Fruit fly (Drosophila melanogaster) whole organism, embryonic: ENCODE results near the gene CG43630.

Source experiments
- ATbp ChIP-seq: fragments of 200-800 bp; sonication (Bioruptor generic); optimal IDR thresholded peaks from 2 replicates; lab custom pipeline; 2017; ENCODE audit warnings: missing biosample characterization, mild to moderate bottlenecking, missing genetic modification characterization, missing genetic modification reagents
- Abd-B ChIP-seq: fragments of 200-800 bp; sonication (Bioruptor generic); optimal IDR thresholded peaks from 2 replicates; lab custom pipeline; 2018; ENCODE audit warnings: missing biosample characterization, mild to moderate bottlenecking, missing genetic modification characterization, moderate library complexity
- CG1024 ChIP-seq: fragments of 200-800 bp; sonication (Bioruptor generic); IDR thresholded peaks from 2 replicates; pipeline ENCODE4 v1.3.6; 2022; ENCODE audit warnings: missing biosample characterization, missing genetic modification characterization
- CG10543 ChIP-seq: fragments of 200-800 bp; sonication (Bioruptor generic); optimal IDR thresholded peaks from 3 replicates; lab custom pipeline; 2017; ENCODE audit warnings: missing biosample characterization, mild to moderate bottlenecking, missing genetic modification characterization, moderate library complexity
- CG10654 ChIP-seq: fragments of 200-800 bp; sonication (Bioruptor generic); optimal IDR thresholded peaks from 2 replicates; lab custom pipeline; 2016; ENCODE audit warnings: missing biosample characterization, missing genetic modification characterization
- CG11560 ChIP-seq: fragments of 200-800 bp; sonication (Bioruptor generic); IDR thresholded peaks from 3 replicates; pipeline ENCODE4 v1.3.6; 2022; ENCODE audit warnings: missing biosample characterization, missing genetic modification characterization
- CG12071 ChIP-seq: fragments of 200-800 bp; sonication (Bioruptor generic); optimal IDR thresholded peaks from 3 replicates; lab custom pipeline; 2018; ENCODE audit warnings: missing biosample characterization, mild to moderate bottlenecking, missing genetic modification characterization
- CG14860 ChIP-seq: fragments of 200-800 bp; sonication (Bioruptor generic); IDR thresholded peaks from 3 replicates; pipeline ENCODE4 v1.3.6; 2022; ENCODE audit warnings: missing biosample characterization, missing genetic modification characterization; ENCODE audit not compliant: partially characterized antibody
- CG16863 ChIP-seq: fragments of 200-800 bp; sonication (Bioruptor generic); optimal IDR thresholded peaks from 3 replicates; lab custom pipeline; 2016; ENCODE audit warnings: missing biosample characterization, missing genetic modification characterization
- CG17186 ChIP-seq: fragments of 200-800 bp; sonication (Bioruptor generic); optimal IDR thresholded peaks from 3 replicates; lab custom pipeline; 2017; ENCODE audit warnings: missing biosample characterization, missing genetic modification reagents, missing genetic modification characterization
- CG17359 ChIP-seq: fragments of 200-800 bp; sonication (Bioruptor generic); optimal IDR thresholded peaks from 3 replicates; lab custom pipeline; 2018; ENCODE audit warnings: missing biosample characterization, mild to moderate bottlenecking, missing genetic modification characterization, moderate library complexity
- CG17802 ChIP-seq: fragments of 200-800 bp; sonication (Bioruptor generic); optimal IDR thresholded peaks from 2 replicates; lab custom pipeline; 2018; ENCODE audit warnings: missing biosample characterization, mild to moderate bottlenecking, missing genetic modification characterization, moderate library complexity
- CG18764 ChIP-seq: fragments of 200-800 bp; sonication (Bioruptor generic); optimal IDR thresholded peaks from 3 replicates; lab custom pipeline; 2016; ENCODE audit warnings: missing biosample characterization, missing genetic modification characterization
- CG2120 ChIP-seq: fragments of 200-800 bp; sonication (Bioruptor generic); optimal IDR thresholded peaks from 3 replicates; lab custom pipeline; 2016; ENCODE audit warnings: missing biosample characterization, missing genetic modification characterization
- CG2202 ChIP-seq: fragments of 200-800 bp; sonication (Bioruptor generic); optimal IDR thresholded peaks from 2 replicates; lab custom pipeline; 2018; ENCODE audit warnings: missing biosample characterization, mild to moderate bottlenecking, missing genetic modification characterization
- CG2712 ChIP-seq: fragments of 200-800 bp; optimal IDR thresholded peaks from 3 replicates; lab custom pipeline; 2019; ENCODE audit warnings: missing biosample characterization, mild to moderate bottlenecking, missing genetic modification characterization, moderate library complexity
- CG3065 ChIP-seq: fragments of 200-800 bp; sonication (Bioruptor generic); optimal IDR thresholded peaks from 2 replicates; lab custom pipeline; 2016; ENCODE audit warnings: missing biosample characterization, missing genetic modification characterization
- CG33557 ChIP-seq: fragments of 200-800 bp; sonication (Bioruptor generic); optimal IDR thresholded peaks from 2 replicates; lab custom pipeline; 2019; ENCODE audit warnings: missing biosample characterization, mild to moderate bottlenecking, missing genetic modification characterization, moderate library complexity
- CG3847 ChIP-seq: fragments of 200-800 bp; sonication (Bioruptor generic); IDR thresholded peaks from 2 replicates; pipeline ENCODE4 v1.3.6; 2022; ENCODE audit warnings: missing biosample characterization, missing genetic modification characterization
- CG4424 ChIP-seq: fragments of 200-800 bp; sonication (Bioruptor generic); optimal IDR thresholded peaks from 3 replicates; lab custom pipeline; 2016; ENCODE audit warnings: missing biosample characterization, missing genetic modification characterization
- CG4854 ChIP-seq: fragments of 200-800 bp; sonication (Bioruptor generic); optimal IDR thresholded peaks from 2 replicates; lab custom pipeline; 2016; ENCODE audit warnings: missing biosample characterization, missing genetic modification characterization, inconsistent platforms
- CG6272 ChIP-seq: fragments of 200-800 bp; sonication (Bioruptor generic); IDR thresholded peaks from 2 replicates; pipeline ENCODE4 v1.3.6; 2022; ENCODE audit warnings: missing biosample characterization, missing genetic modification characterization
- CG6765 ChIP-seq: fragments of 200-800 bp; sonication (Bioruptor generic); optimal IDR thresholded peaks from 3 replicates; lab custom pipeline; 2017; ENCODE audit warnings: missing biosample characterization, mild to moderate bottlenecking, missing genetic modification characterization
- CG7556 ChIP-seq: fragments of 200-800 bp; sonication (Bioruptor generic); optimal IDR thresholded peaks from 2 replicates; lab custom pipeline; 2017; ENCODE audit warnings: missing biosample characterization, mild to moderate bottlenecking, missing genetic modification characterization
- CG8944 ChIP-seq: fragments of 200-800 bp; sonication (Bioruptor generic); optimal IDR thresholded peaks from 3 replicates; lab custom pipeline; 2016; ENCODE audit warnings: missing biosample characterization, missing genetic modification characterization
- CG9215 ChIP-seq: fragments of 200-800 bp; sonication (Bioruptor generic); IDR thresholded peaks from 2 replicates; pipeline ENCODE4 v1.3.6; 2022; ENCODE audit warnings: missing biosample characterization, missing genetic modification characterization
- Camta ChIP-seq: fragments of 200-800 bp; sonication (Bioruptor generic); optimal IDR thresholded peaks from 2 replicates; lab custom pipeline; 2016; ENCODE audit warnings: missing biosample characterization, missing genetic modification characterization
- CkIIα-i1 ChIP-seq: fragments of 200-800 bp; sonication (Bioruptor generic); IDR thresholded peaks from 2 replicates; pipeline ENCODE4 v1.3.6; 2022; ENCODE audit warnings: missing biosample characterization, missing genetic modification characterization
- D ChIP-seq, 2 experiments: fragments of 200-800 bp in 1 of 2; fragments of >200 bp in 1 of 2; sonication (Bioruptor generic) in 1 of 2; optimal IDR thresholded peaks; 2 replicates in 1 of 2; 3 replicates in 1 of 2; lab custom pipeline; 2017; ENCODE audit warnings: mild to moderate bottlenecking in 1 of 2, missing biosample characterization in 1 of 2, missing genetic modification characterization in 1 of 2, missing genetic modification reagents in 1 of 2
- D19A ChIP-seq: fragments of 200-800 bp; optimal IDR thresholded peaks from 3 replicates; lab custom pipeline; 2019; ENCODE audit warnings: missing biosample characterization, mild to moderate bottlenecking, missing genetic modification characterization, moderate library complexity
- Dbx ChIP-seq: fragments of 200-800 bp; sonication (Bioruptor generic); IDR thresholded peaks from 3 replicates; pipeline ENCODE4 v1.3.6; 2022; ENCODE audit warnings: missing biosample characterization, missing genetic modification characterization
- Deaf1 ChIP-seq: fragments of 200-800 bp; optimal IDR thresholded peaks from 3 replicates; lab custom pipeline; 2019; ENCODE audit warnings: missing biosample characterization, mild to moderate bottlenecking, missing genetic modification characterization, moderate library complexity
- Dll ChIP-seq: fragments of 200-800 bp; sonication (Bioruptor generic); IDR thresholded peaks from 4 replicates; pipeline ENCODE4 v1.3.6; 2022; ENCODE audit warnings: missing biosample characterization, missing genetic modification characterization; ENCODE audit not compliant: partially characterized antibody
- Hand ChIP-seq: fragments of 200-800 bp; sonication (Bioruptor generic); optimal IDR thresholded peaks from 2 replicates; lab custom pipeline; 2017; ENCODE audit warnings: mild to moderate bottlenecking, missing biosample characterization, missing genetic modification reagents, missing genetic modification characterization
- Nf-YB ChIP-seq: fragments of 200-800 bp; sonication (Bioruptor generic); optimal IDR thresholded peaks from 3 replicates; lab custom pipeline; 2019; ENCODE audit warnings: missing biosample characterization, mild to moderate bottlenecking, missing genetic modification characterization, moderate library complexity
- NfI ChIP-seq: fragments of 200-800 bp; sonication (Bioruptor generic); optimal IDR thresholded peaks from 3 replicates; lab custom pipeline; 2018; ENCODE audit warnings: missing biosample characterization, mild to moderate bottlenecking, missing genetic modification characterization, moderate library complexity
- Sox102F ChIP-seq: fragments of 200-800 bp; sonication (Bioruptor generic); optimal IDR thresholded peaks from 2 replicates; lab custom pipeline; 2018; ENCODE audit warnings: missing biosample characterization, mild to moderate bottlenecking, missing genetic modification characterization, moderate library complexity
- bowl ChIP-seq: fragments of 200-800 bp; sonication (Bioruptor generic); IDR thresholded peaks from 2 replicates; pipeline ENCODE4 v1.3.6; 2022; ENCODE audit warnings: missing biosample characterization, missing genetic modification characterization
- ci ChIP-seq: fragments of 200-800 bp; sonication (Bioruptor generic); IDR thresholded peaks from 3 replicates; pipeline ENCODE4 v1.3.6; 2022; ENCODE audit warnings: missing biosample characterization, missing genetic modification characterization
- ems ChIP-seq: fragments of 200-800 bp; sonication (Bioruptor generic); optimal IDR thresholded peaks from 3 replicates; lab custom pipeline; 2016; ENCODE audit warnings: missing biosample characterization, missing genetic modification characterization
- en ChIP-seq: fragments of 200-800 bp; sonication (Bioruptor generic); optimal IDR thresholded peaks from 2 replicates; lab custom pipeline; 2016; ENCODE audit warnings: missing biosample characterization, missing genetic modification characterization
- exex ChIP-seq: fragments of 200-800 bp; sonication (Bioruptor generic); optimal IDR thresholded peaks from 4 replicates; lab custom pipeline; 2018; ENCODE audit warnings: missing biosample characterization, mild to moderate bottlenecking, missing genetic modification characterization, moderate library complexity
- fd96Cb ChIP-seq: fragments of 200-800 bp; sonication (Bioruptor generic); optimal IDR thresholded peaks from 2 replicates; lab custom pipeline; 2018; ENCODE audit warnings: missing biosample characterization, mild to moderate bottlenecking, missing genetic modification characterization, moderate library complexity
- gsb ChIP-seq: fragments of 200-800 bp; sonication (Bioruptor generic); IDR thresholded peaks from 2 replicates; pipeline ENCODE4 v1.3.6; 2022; ENCODE audit warnings: missing biosample characterization, missing genetic modification characterization
- lmd ChIP-seq: fragments of 200-800 bp; sonication (Bioruptor generic); IDR thresholded peaks from 2 replicates; pipeline ENCODE4 v1.3.6; 2022; ENCODE audit warnings: missing biosample characterization, missing genetic modification characterization
- org-1 ChIP-seq: fragments of 200-800 bp; sonication (Bioruptor generic); optimal IDR thresholded peaks from 2 replicates; lab custom pipeline; 2017; ENCODE audit warnings: missing biosample characterization, missing genetic modification characterization
- peb ChIP-seq: fragments of 200-800 bp; sonication (Bioruptor generic); IDR thresholded peaks from 2 replicates; pipeline ENCODE4 v1.3.6; 2022; ENCODE audit warnings: missing biosample characterization, missing genetic modification characterization
- prd ChIP-seq, 3 experiments: fragments of >200 bp in 2 of 3; fragments of 200-800 bp in 1 of 3; sonication (Bioruptor generic) in 1 of 3; optimal IDR thresholded peaks in 2 of 3; IDR thresholded peaks in 1 of 3; 2 replicates in 2 of 3; 3 replicates in 1 of 3; pipeline versions ENCODE4 v1.3.6 to Lab custom; 2017 to 2022; ENCODE audit warnings: missing biosample characterization in 1 of 3, missing genetic modification characterization in 1 of 3
- row ChIP-seq: fragments of 200-800 bp; sonication (Bioruptor generic); IDR thresholded peaks from 3 replicates; pipeline ENCODE4 v1.3.6; 2022; ENCODE audit warnings: missing biosample characterization, missing genetic modification characterization
- zen2 ChIP-seq: fragments of 200-800 bp; sonication (Bioruptor generic); IDR thresholded peaks from 3 replicates; pipeline ENCODE4 v1.3.6; 2022; ENCODE audit warnings: missing biosample characterization, missing genetic modification characterization; ENCODE audit not compliant: partially characterized antibody

The CG43630 gene

DNA sequence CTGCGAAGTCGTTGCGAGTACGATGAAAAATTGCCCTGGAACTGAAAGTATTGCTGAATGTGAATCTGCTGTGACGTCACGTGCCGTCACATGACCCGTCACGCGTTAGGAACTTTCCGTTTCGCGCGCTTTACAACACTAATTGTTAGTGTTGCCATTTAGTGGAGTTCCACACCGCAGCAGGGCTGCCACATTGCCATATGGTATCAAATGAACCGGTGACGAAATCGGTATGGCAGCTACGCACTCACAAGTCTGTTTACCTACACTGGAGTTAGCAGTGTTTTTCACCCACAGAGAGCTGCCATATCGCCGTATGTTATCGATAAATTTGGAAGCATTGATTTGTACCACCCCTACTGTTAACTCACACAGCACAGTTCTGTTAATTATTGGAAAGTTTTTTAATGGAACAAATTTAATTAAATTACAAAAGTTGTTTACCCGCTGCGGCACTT is 48.3 kb downstream of the CG43630 start, which contains the start of the genes Vha55 and Snx3 (continued):
- TF ChIP-seq ems (peak; percentile 66), ci (no peak), Hand (GFP tag; lab: Kevin White, UChicago) (peak; percentile 32), CG6272 (GFP tag; lab: Robert Waterston, UW) (no peak; the same call in 1 of the 2 replicates), CG10543 (GFP tag; lab: Kevin White, UChicago) (peak; percentile 71), D (optimal IDR thresholded peaks at IDR 0.05; lab: Kevin White, UChicago) (no peak), D (GFP tag; optimal IDR thresholded peaks at IDR 0.05; lab: Kevin White, UChicago) (no peak), Dbx (no peak), bowl (GFP tag; lab: Robert Waterston, UW) (no peak), Abd-B (GFP tag; lab: Kevin White, UChicago) (peak; percentile 63), CG10654 (peak; percentile 76), row (GFP tag; lab: Robert Waterston, UW) (no peak), NfI (peak; percentile 79), lmd (GFP tag; lab: Robert Waterston, UW) (no peak), Deaf1 (tag; lab: Kevin White, UChicago) (no peak), CG17802 (tag; lab: Kevin White, UChicago) (no peak), D19A (tag; lab: Kevin White, UChicago) (no peak), CG3065 (GFP tag; lab: Kevin White, UChicago) (peak; percentile 67), CG3847 (GFP tag; lab: Robert Waterston, UW) (no peak), CG12071 (GFP tag; lab: Kevin White, UChicago) (peak; percentile 21), en (GFP tag; lab: Kevin White, UChicago) (no peak), CG14860 (GFP tag; lab: Robert Waterston, UW) (no peak), CG2120 (GFP tag; lab: Kevin White, UChicago) (peak; percentile 94), CG2712 (peak; percentile 54), peb (no peak), CG8944 (peak; percentile 84), prd (optimal IDR thresholded peaks at IDR 0.05; lab: Kevin White, UChicago) (no peak), prd (GFP tag; IDR thresholded peaks at IDR 0.05; lab: Robert Waterston, UW) (no peak), CG1024 (GFP tag; lab: Robert Waterston, UW) (no peak), fd96Cb (tag; lab: Kevin White, UChicago) (peak; percentile 29), CG9215 (GFP tag; lab: Robert Waterston, UW) (no peak), Camta (GFP tag; lab: Kevin White, UChicago) (peak; percentile 83), CG18764 (GFP tag; lab: Kevin White, UChicago) (peak; percentile 76), CG11560 (tag; lab: Robert Waterston, UW) (no peak), CkIIα-i1 (GFP tag; lab: Robert Waterston, UW) (no peak), Dll (no peak), exex (peak; percentile 7), Nf-YB (peak; percentile 48), ATbp (GFP tag; lab: Kevin White, UChicago) (no peak), CG6765 (peak; percentile 37), org-1 (GFP tag; lab: Kevin White, UChicago) (peak; percentile 43), CG7556 (no peak), CG4854 (GFP tag; lab: Kevin White, UChicago) (peak; percentile 38), zen2 (GFP tag; lab: Robert Waterston, UW) (no peak), CG4424 (GFP tag; lab: Kevin White, UChicago) (peak; percentile 63), CG16863 (GFP tag; lab: Kevin White, UChicago) (peak; percentile 42), CG17359 (tag; lab: Kevin White, UChicago) (peak; percentile 50), CG2202 (tag; lab: Kevin White, UChicago) (peak; percentile 45), Sox102F (GFP tag; lab: Kevin White, UChicago) (no peak), CG17186 (GFP tag; lab: Kevin White, UChicago) (peak; percentile 82), CG33557 (GFP tag; lab: Kevin White, UChicago) (peak; percentile 37), gsb (GFP tag; lab: Robert Waterston, UW) (no peak)
